Worm (Caenorhabditis elegans): Measurements from ENCODE around the gene dars-2.

- no peak for TF ChIP-seq tbx-11 (GFP tag; IDR thresholded peaks at IDR 0.05)
- no peak for TF ChIP-seq pes-1 (GFP tag; IDR thresholded peaks at IDR 0.05)
- TF ChIP-seq ama-1 (optimal IDR thresholded peaks at IDR 0.05): no peak
- no peak for TF ChIP-seq sea-1 (GFP tag; conservative IDR thresholded peaks at IDR 0.05)
- TF ChIP-seq hnd-1 (tag; optimal IDR thresholded peaks at IDR 0.05): no peak
- TF ChIP-seq scrt-1 (GFP tag; IDR thresholded peaks at IDR 0.05): no peak
- no peak for TF ChIP-seq hmg-4 (GFP tag; optimal IDR thresholded peaks at IDR 0.05)
- no peak for TF ChIP-seq tbx-37 (GFP tag; conservative IDR thresholded peaks at IDR 0.05)
These were observed 35.2 kb upstream of the dars-2 start, which contains the start of gene add-2 for ce11 chrV:12013298-12013697.
